Worm (Caenorhabditis elegans): Measurements from ENCODE around the gene F40F8.1.

Gene F40F8.1

DNA sequence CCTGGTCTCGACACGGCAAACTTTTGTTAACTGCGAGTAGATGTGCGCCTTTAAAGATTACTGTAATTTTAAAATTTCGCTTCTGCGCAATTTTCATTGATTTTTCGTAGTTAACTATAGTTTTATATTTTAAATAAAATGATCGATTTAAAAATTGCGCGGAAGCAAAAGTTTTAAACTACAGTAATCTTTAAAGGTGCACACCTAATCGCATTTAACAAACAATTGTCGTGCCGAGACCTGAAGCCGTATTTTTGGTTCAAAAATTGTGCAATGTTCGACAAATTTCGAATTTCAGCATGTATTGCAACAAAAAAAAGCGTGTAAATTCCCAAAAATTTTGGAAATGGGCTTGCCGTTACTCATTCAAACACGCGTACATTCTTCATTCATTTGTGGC lies 33.0 kb upstream of the F40F8.1 start:
- TF ChIP-seq peb-1 (tag; optimal IDR thresholded peaks at IDR 0.05) = no peak

DNA sequence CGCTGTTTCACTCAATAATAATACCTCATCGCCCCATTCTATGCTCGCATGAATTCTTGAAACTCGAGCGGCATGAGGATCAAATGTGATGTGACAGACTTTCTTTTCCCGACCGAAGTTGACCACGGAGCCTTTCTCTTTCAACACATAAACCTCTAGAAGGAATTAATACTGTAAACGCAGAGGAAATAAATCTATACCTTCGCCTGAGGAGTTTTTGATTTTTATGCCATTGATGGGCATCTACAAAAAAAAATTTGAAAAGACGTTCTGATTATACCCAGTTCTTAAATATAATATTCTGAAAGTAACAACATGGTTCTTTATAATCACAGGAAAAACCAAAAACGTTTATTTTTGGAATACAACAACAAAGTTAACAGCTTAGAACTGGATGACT lies 31.2 kb upstream of the F40F8.1 start, which contains the start of gene nbs-1:
Gene nbs-1, minus strand, starts transcription at position 246 of the 400 bp plus-strand sequence.
- no peak for TF ChIP-seq ztf-1 (GFP tag; conservative IDR thresholded peaks at IDR 0.05)
- no peak for TF ChIP-seq F13H6.1 (tag; optimal IDR thresholded peaks at IDR 0.05)
- TF ChIP-seq R02D3.7 (tag; optimal IDR thresholded peaks at IDR 0.05) = no peak
- TF ChIP-seq ztf-4 (tag; optimal IDR thresholded peaks at IDR 0.05) = no peak
- TF ChIP-seq nhr-77 (tag; optimal IDR thresholded peaks at IDR 0.05) = no peak
- no peak for TF ChIP-seq sma-3 (GFP tag; optimal IDR thresholded peaks at IDR 0.05)
- no peak for TF ChIP-seq ama-1 (optimal IDR thresholded peaks at IDR 0.05)
- TF ChIP-seq nhr-25 (tag; optimal IDR thresholded peaks at IDR 0.05) = no peak
- no peak for TF ChIP-seq skn-1 (tag; optimal IDR thresholded peaks at IDR 0.05)
- no peak for TF ChIP-seq nhr-129 (tag; optimal IDR thresholded peaks at IDR 0.05)
- TF ChIP-seq lin-39 (tag; optimal IDR thresholded peaks at IDR 0.05) = no peak
- TF ChIP-seq zag-1 (tag; optimal IDR thresholded peaks at IDR 0.05) = no peak
- no peak for TF ChIP-seq nhr-23 (tag; optimal IDR thresholded peaks at IDR 0.05)

DNA sequence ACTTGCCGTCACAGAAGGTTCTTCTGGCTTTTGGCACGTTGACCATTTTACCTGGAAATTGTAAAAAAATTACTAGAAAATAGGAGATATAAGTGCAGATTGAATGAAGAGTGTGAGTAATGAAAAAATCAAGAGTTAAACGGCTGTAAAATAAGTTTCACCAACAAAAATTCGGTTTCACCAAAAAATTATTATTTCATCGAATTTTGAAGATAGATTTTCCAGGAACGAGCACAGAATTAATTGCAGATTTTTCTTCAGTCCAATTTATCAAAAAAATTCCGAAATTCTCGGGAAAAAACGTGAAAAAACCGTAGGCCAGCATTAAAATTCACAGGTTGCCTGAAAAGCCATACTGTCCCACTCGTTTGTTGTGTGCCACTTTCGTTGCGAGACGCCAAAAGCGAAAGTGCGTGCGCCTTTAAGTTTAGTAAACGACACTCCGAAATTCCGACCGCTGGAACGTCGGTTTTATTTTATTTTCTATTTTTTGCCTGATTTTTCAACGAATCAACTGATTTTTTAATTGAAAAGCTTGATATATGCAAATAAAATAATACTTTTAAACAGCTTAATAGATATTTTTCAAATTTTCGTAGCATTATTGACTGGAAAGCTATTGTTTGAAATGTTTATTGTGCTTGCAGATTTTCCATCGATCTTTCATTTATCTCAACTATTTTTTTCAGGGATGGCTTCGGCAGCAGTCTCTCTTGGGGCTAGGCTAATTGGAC lies 30.1 kb upstream of the F40F8.1 start, which contains the start of the genes rpl-36.A and nuo-1:
Gene rpl-36.A, minus strand, starts transcription at position 51 of the 734 bp plus-strand sequence.
Gene nuo-1, plus strand, starts transcription at position 684 of the 734 bp plus-strand sequence.
- TF ChIP-seq blmp-1 (tag; optimal IDR thresholded peaks at IDR 0.05; ENCODE audit: insufficient read depth) (peak; percentile 94), sma-3 (GFP tag; optimal IDR thresholded peaks at IDR 0.05) (peak; percentile 80), elt-1 (tag; optimal IDR thresholded peaks at IDR 0.05) (no peak), alr-1 (tag; optimal IDR thresholded peaks at IDR 0.05) (no peak), lsy-2 (tag; optimal IDR thresholded peaks at IDR 0.05) (peak; percentile 92 to 99), nhr-77 (tag; optimal IDR thresholded peaks at IDR 0.05) (no peak), ZK546.5 (tag; optimal IDR thresholded peaks at IDR 0.05) (peak; percentile 33), sem-4 (tag; optimal IDR thresholded peaks at IDR 0.05) (peak; percentile 12), lin-13 (GFP tag; optimal IDR thresholded peaks at IDR 0.05) (peak; percentile 83), nhr-12 (tag; optimal IDR thresholded peaks at IDR 0.05) (no peak), unc-55 (GFP tag; optimal IDR thresholded peaks at IDR 0.05) (peak; percentile 97), nhr-23 (tag; optimal IDR thresholded peaks at IDR 0.05) (no peak), ceh-82 (tag; optimal IDR thresholded peaks at IDR 0.05) (no peak), nhr-10 (tag; optimal IDR thresholded peaks at IDR 0.05) (no peak), peb-1 (tag; optimal IDR thresholded peaks at IDR 0.05) (no peak), C34F6.9 (tag; optimal IDR thresholded peaks at IDR 0.05) (peak; percentile 94), Y55F3AM.14 (GFP tag; optimal IDR thresholded peaks at IDR 0.05) (no peak), nhr-21 (tag; optimal IDR thresholded peaks at IDR 0.05) (peak; percentile 83), sma-9 (GFP tag; optimal IDR thresholded peaks at IDR 0.05) (peak; percentile 67), sma-9 (tag; optimal IDR thresholded peaks at IDR 0.05) (no peak), mab-5 (tag; optimal IDR thresholded peaks at IDR 0.05) (peak; percentile 30), mdl-1 (tag; optimal IDR thresholded peaks at IDR 0.05) (peak in 1 of 2 experiments; percentile 13), ama-1 (optimal IDR thresholded peaks at IDR 0.05) (peak; percentile 43), crh-2 (tag; optimal IDR thresholded peaks at IDR 0.05) (peak; percentile 89), egl-27 (tag; optimal IDR thresholded peaks at IDR 0.05) (no peak), lin-11 (tag; optimal IDR thresholded peaks at IDR 0.05) (peak; percentile 88), snpc-4 (tag; optimal IDR thresholded peaks at IDR 0.05) (peak; percentile 76), mbf-1 (tag; optimal IDR thresholded peaks at IDR 0.05) (no peak), elt-3 (tag; optimal IDR thresholded peaks at IDR 0.05) (no peak), unc-39 (tag; optimal IDR thresholded peaks at IDR 0.05) (no peak), zag-1 (tag; optimal IDR thresholded peaks at IDR 0.05) (peak; percentile 66), unc-62 (GFP tag; optimal IDR thresholded peaks at IDR 0.05) (no peak), ztf-4 (tag; optimal IDR thresholded peaks at IDR 0.05) (peak; percentile 54), ceh-16 (tag; optimal IDR thresholded peaks at IDR 0.05) (no peak), nhr-237 (tag; optimal IDR thresholded peaks at IDR 0.05) (no peak), gmeb-1 (tag; optimal IDR thresholded peaks at IDR 0.05) (peak; percentile 83), nhr-25 (tag; optimal IDR thresholded peaks at IDR 0.05) (peak; percentile 86), skn-1 (tag; optimal IDR thresholded peaks at IDR 0.05) (no peak), aly-2 (tag; optimal IDR thresholded peaks at IDR 0.05) (no peak), ztf-11 (tag; optimal IDR thresholded peaks at IDR 0.05) (no peak), R02D3.7 (tag; optimal IDR thresholded peaks at IDR 0.05) (no peak), ztf-1 (GFP tag; conservative IDR thresholded peaks at IDR 0.05) (no peak), nhr-129 (tag; optimal IDR thresholded peaks at IDR 0.05) (peak; percentile 90), nhr-6 (tag; optimal IDR thresholded peaks at IDR 0.05) (no peak), lin-39 (tag; optimal IDR thresholded peaks at IDR 0.05) (no peak), F13H6.1 (tag; optimal IDR thresholded peaks at IDR 0.05) (peak; percentile 64), fos-1 (tag; optimal IDR thresholded peaks at IDR 0.05) (peak; percentile 73), dmd-4 (tag; optimal IDR thresholded peaks at IDR 0.05) (no peak)
